Fruit fly (Drosophila melanogaster) whole organism, embryonic: ENCODE measurements around the gene dmrt11E.

Source experiments
- CG11398 ChIP-seq: fragments of 200-800 bp; sonication (Bioruptor generic); optimal IDR thresholded peaks from 2 replicates; lab custom pipeline; 2016; ENCODE audit warnings: missing biosample characterization, missing genetic modification characterization
- CG12744 ChIP-seq: fragments of 200-800 bp; sonication (Bioruptor generic); optimal IDR thresholded peaks from 2 replicates; lab custom pipeline; 2016; ENCODE audit warnings: missing biosample characterization, missing genetic modification characterization
- CG14667 ChIP-seq: fragments of 200-800 bp; sonication (Bioruptor generic); IDR thresholded peaks from 2 replicates; pipeline ENCODE4 v1.3.6; 2022; ENCODE audit warnings: missing biosample characterization, missing genetic modification characterization
- CG17328 ChIP-seq: fragments of 200-800 bp; sonication (Bioruptor generic); IDR thresholded peaks from 2 replicates; pipeline ENCODE4 v1.3.6; 2022; ENCODE audit warnings: missing biosample characterization, missing genetic modification characterization
- CG17385 ChIP-seq: fragments of 200-800 bp; sonication (Bioruptor generic); optimal IDR thresholded peaks from 3 replicates; lab custom pipeline; 2018; ENCODE audit warnings: missing biosample characterization, mild to moderate bottlenecking, missing genetic modification characterization
- CG18764 ChIP-seq: fragments of 200-800 bp; sonication (Bioruptor generic); optimal IDR thresholded peaks from 3 replicates; lab custom pipeline; 2016; ENCODE audit warnings: missing biosample characterization, missing genetic modification characterization
- CG2129 ChIP-seq: fragments of 200-800 bp; sonication (Bioruptor generic); IDR thresholded peaks from 2 replicates; pipeline ENCODE4 v1.3.6; 2022; ENCODE audit warnings: missing biosample characterization, missing genetic modification characterization; ENCODE audit not compliant: partially characterized antibody
- CG32532 ChIP-seq: fragments of 200-800 bp; sonication (Bioruptor generic); IDR thresholded peaks from 2 replicates; pipeline ENCODE4 v1.3.6; 2022; ENCODE audit warnings: missing biosample characterization, missing genetic modification characterization
- CG3281 ChIP-seq: fragments of 200-800 bp; sonication (Bioruptor generic); optimal IDR thresholded peaks from 3 replicates; lab custom pipeline; 2017; ENCODE audit warnings: missing biosample characterization, mild to moderate bottlenecking, missing genetic modification characterization
- CG34376 ChIP-seq: fragments of 200-800 bp; sonication (Bioruptor generic); optimal IDR thresholded peaks from 2 replicates; lab custom pipeline; 2018; ENCODE audit warnings: missing biosample characterization, mild to moderate bottlenecking, missing genetic modification characterization
- CG42726 ChIP-seq: fragments of 200-800 bp; sonication (Bioruptor generic); IDR thresholded peaks from 2 replicates; pipeline ENCODE4 v1.3.6; 2022; ENCODE audit warnings: missing biosample characterization, missing genetic modification characterization; ENCODE audit not compliant: partially characterized antibody
- CG4404 ChIP-seq: fragments of 200-800 bp; sonication (Bioruptor generic); IDR thresholded peaks from 2 replicates; pipeline ENCODE4 v1.3.6; 2022; ENCODE audit warnings: missing biosample characterization, missing genetic modification characterization
- CG6683 ChIP-seq: fragments of 200-800 bp; sonication (Bioruptor generic); optimal IDR thresholded peaks from 2 replicates; lab custom pipeline; 2017; ENCODE audit warnings: missing biosample characterization, mild to moderate bottlenecking, missing genetic modification characterization, missing genetic modification reagents
- CG7357 ChIP-seq: fragments of 200-800 bp; sonication (Bioruptor generic); IDR thresholded peaks from 3 replicates; pipeline ENCODE4 v1.3.6; 2022; ENCODE audit warnings: missing biosample characterization, missing genetic modification characterization
- CG8359 ChIP-seq: fragments of 200-800 bp; sonication (Bioruptor generic); optimal IDR thresholded peaks from 2 replicates; lab custom pipeline; 2017; ENCODE audit warnings: missing biosample characterization, mild to moderate bottlenecking, missing genetic modification characterization, borderline replicate concordance
- CG9437 ChIP-seq: fragments of 200-800 bp; sonication (Bioruptor generic); optimal IDR thresholded peaks from 2 replicates; lab custom pipeline; 2018; ENCODE audit warnings: missing biosample characterization, mild to moderate bottlenecking, missing genetic modification characterization
- CG9797 ChIP-seq: fragments of 200-800 bp; sonication (Bioruptor generic); optimal IDR thresholded peaks from 3 replicates; lab custom pipeline; 2018; ENCODE audit warnings: missing biosample characterization, mild to moderate bottlenecking, missing genetic modification characterization
- CoRest ChIP-seq: fragments of 200-800 bp; sonication (Bioruptor generic); optimal IDR thresholded peaks from 3 replicates; lab custom pipeline; 2018; ENCODE audit warnings: missing biosample characterization, mild to moderate bottlenecking, missing genetic modification characterization, moderate library complexity
- Dfd ChIP-seq, 2 experiments: fragments of >200 bp; optimal IDR thresholded peaks; 2 replicates each; lab custom pipeline; 2017; ENCODE audit warnings: missing biosample characterization in 2 of 2, missing genetic modification characterization in 2 of 2
- Dll ChIP-seq: fragments of 200-800 bp; sonication (Bioruptor generic); IDR thresholded peaks from 4 replicates; pipeline ENCODE4 v1.3.6; 2022; ENCODE audit warnings: missing biosample characterization, missing genetic modification characterization; ENCODE audit not compliant: partially characterized antibody
- Elba2 ChIP-seq: fragments of 200-800 bp; sonication (Bioruptor generic); optimal IDR thresholded peaks from 3 replicates; lab custom pipeline; 2016; ENCODE audit warnings: missing biosample characterization, missing genetic modification characterization
- Fer1 ChIP-seq: fragments of 200-800 bp; sonication (Bioruptor generic); optimal IDR thresholded peaks from 2 replicates; lab custom pipeline; 2017; ENCODE audit warnings: missing biosample characterization, mild to moderate bottlenecking, missing genetic modification characterization
- Hey ChIP-seq: fragments of 200-800 bp; sonication (Bioruptor generic); optimal IDR thresholded peaks from 3 replicates; lab custom pipeline; 2018; ENCODE audit warnings: missing biosample characterization, mild to moderate bottlenecking, missing genetic modification characterization
- Hr51 ChIP-seq, 2 experiments: fragments of 200-800 bp; sonication (Bioruptor generic); optimal IDR thresholded peaks; 2 replicates in 1 of 2; 3 replicates in 1 of 2; lab custom pipeline; 2016 to 2018; ENCODE audit warnings: missing biosample characterization in 2 of 2, missing genetic modification characterization in 2 of 2, mild to moderate bottlenecking in 1 of 2, moderate library complexity in 1 of 2
- Hr78 ChIP-seq, 2 experiments: fragments of 200-800 bp in 1 of 2; fragments of >200 bp in 1 of 2; sonication (Bioruptor generic) in 1 of 2; optimal IDR thresholded peaks; 2 replicates each; lab custom pipeline; 2017 to 2019; ENCODE audit warnings: missing biosample characterization in 2 of 2, missing genetic modification characterization in 2 of 2, mild to moderate bottlenecking in 1 of 2, moderate library complexity in 1 of 2
- NfI ChIP-seq: fragments of 200-800 bp; sonication (Bioruptor generic); optimal IDR thresholded peaks from 3 replicates; lab custom pipeline; 2018; ENCODE audit warnings: missing biosample characterization, mild to moderate bottlenecking, missing genetic modification characterization, moderate library complexity
- Taf1 ChIP-seq: fragments of 200-800 bp; sonication (Bioruptor generic); IDR thresholded peaks from 2 replicates; pipeline ENCODE4 v1.3.6; 2022; ENCODE audit warnings: missing biosample characterization, missing genetic modification characterization
- Xrp1 ChIP-seq: fragments of 200-800 bp; sonication (Bioruptor generic); IDR thresholded peaks from 2 replicates; pipeline ENCODE4 v1.3.6; 2022; ENCODE audit warnings: missing biosample characterization, missing genetic modification characterization
- ato ChIP-seq: fragments of 200-800 bp; sonication (Bioruptor generic); IDR thresholded peaks from 2 replicates; pipeline ENCODE4 v1.3.6; 2022; ENCODE audit warnings: missing biosample characterization, missing genetic modification characterization; ENCODE audit not compliant: partially characterized antibody
- cg ChIP-seq: fragments of 200-800 bp; sonication (Bioruptor generic); optimal IDR thresholded peaks from 3 replicates; lab custom pipeline; 2019; ENCODE audit warnings: missing biosample characterization, mild to moderate bottlenecking, missing genetic modification characterization, moderate library complexity
- dmrt11E ChIP-seq: fragments of 200-800 bp; sonication (Bioruptor generic); optimal IDR thresholded peaks from 3 replicates; lab custom pipeline; 2018; ENCODE audit warnings: missing biosample characterization, mild to moderate bottlenecking, missing genetic modification characterization, moderate library complexity
- emc ChIP-seq: fragments of 200-800 bp; sonication (Bioruptor generic); optimal IDR thresholded peaks from 2 replicates; lab custom pipeline; 2016; ENCODE audit warnings: missing biosample characterization, missing genetic modification characterization
- esg ChIP-seq: fragments of 200-800 bp; sonication (Bioruptor generic); conservative IDR thresholded peaks from 2 replicates; pipeline ENCODE4 v1.3.6; 2022; ENCODE audit warnings: missing biosample characterization, missing genetic modification characterization
- fd64A ChIP-seq: fragments of 200-800 bp; sonication (Bioruptor generic); optimal IDR thresholded peaks from 3 replicates; lab custom pipeline; 2018; ENCODE audit warnings: missing biosample characterization, mild to moderate bottlenecking, missing genetic modification characterization
- grau ChIP-seq: fragments of 200-800 bp; optimal IDR thresholded peaks from 3 replicates; lab custom pipeline; 2019; ENCODE audit warnings: missing biosample characterization, mild to moderate bottlenecking, missing genetic modification characterization, moderate library complexity
- ham ChIP-seq: fragments of 200-800 bp; sonication (Bioruptor generic); IDR thresholded peaks from 2 replicates; pipeline ENCODE4 v1.3.6; 2022; ENCODE audit warnings: missing biosample characterization, missing genetic modification characterization
- kah ChIP-seq: fragments of 200-800 bp; sonication (Bioruptor generic); optimal IDR thresholded peaks from 2 replicates; lab custom pipeline; 2018; ENCODE audit warnings: missing biosample characterization, mild to moderate bottlenecking, missing genetic modification characterization
- ken ChIP-seq: fragments of 200-800 bp; sonication (Bioruptor generic); IDR thresholded peaks from 3 replicates; pipeline ENCODE4 v1.3.6; 2022; ENCODE audit warnings: missing biosample characterization, missing genetic modification characterization
- klu ChIP-seq: fragments of 200-800 bp; sonication (Bioruptor generic); IDR thresholded peaks from 2 replicates; pipeline ENCODE4 v1.3.6; 2022; ENCODE audit warnings: missing biosample characterization, missing genetic modification characterization
- nom ChIP-seq: fragments of 200-800 bp; sonication (Bioruptor generic); optimal IDR thresholded peaks from 2 replicates; lab custom pipeline; 2017; ENCODE audit warnings: missing biosample characterization, missing genetic modification characterization, mild to moderate bottlenecking, moderate library complexity, missing genetic modification reagents
- otp ChIP-seq: fragments of 200-800 bp; sonication (Bioruptor generic); IDR thresholded peaks from 3 replicates; pipeline ENCODE4, ENCODE4 v1.3.6; 2022; ENCODE audit warnings: missing biosample characterization, missing genetic modification characterization
- phol ChIP-seq: fragments of 200-800 bp; sonication (Bioruptor generic); optimal IDR thresholded peaks from 3 replicates; lab custom pipeline; 2018; ENCODE audit warnings: missing biosample characterization, mild to moderate bottlenecking, missing genetic modification characterization, moderate library complexity
- pnt ChIP-seq: fragments of 200-800 bp; sonication (Bioruptor generic); optimal IDR thresholded peaks from 3 replicates; lab custom pipeline; 2016; ENCODE audit warnings: missing biosample characterization, missing genetic modification characterization
- psq ChIP-seq: fragments of 200-800 bp; sonication (Bioruptor generic); optimal IDR thresholded peaks from 2 replicates; lab custom pipeline; 2017; ENCODE audit warnings: missing biosample characterization, missing genetic modification characterization
- scrt ChIP-seq: fragments of 200-800 bp; sonication (Bioruptor generic); optimal IDR thresholded peaks from 2 replicates; lab custom pipeline; 2018; ENCODE audit warnings: missing biosample characterization, mild to moderate bottlenecking, missing genetic modification characterization, moderate library complexity
- sima ChIP-seq: fragments of 200-800 bp; sonication (Bioruptor generic); optimal IDR thresholded peaks from 2 replicates; lab custom pipeline; 2016; ENCODE audit warnings: missing biosample characterization, missing genetic modification characterization
- so ChIP-seq: fragments of 200-800 bp; sonication (Bioruptor generic); IDR thresholded peaks from 3 replicates; pipeline ENCODE4 v1.3.6; 2022; ENCODE audit warnings: missing biosample characterization, missing genetic modification characterization
- ttk ChIP-seq: fragments of 200-800 bp; sonication (Bioruptor generic); IDR thresholded peaks from 2 replicates; pipeline ENCODE4 v2.1.2; 2022; ENCODE audit warnings: missing biosample characterization, missing genetic modification characterization
- vvl ChIP-seq: fragments of 200-800 bp; sonication (Bioruptor generic); IDR thresholded peaks from 2 replicates; pipeline ENCODE4 v1.3.6; 2022; ENCODE audit warnings: missing biosample characterization, missing genetic modification characterization
- zf30C ChIP-seq: fragments of 200-800 bp; sonication (Bioruptor generic); optimal IDR thresholded peaks from 3 replicates; lab custom pipeline; 2018; ENCODE audit warnings: missing biosample characterization, mild to moderate bottlenecking, missing genetic modification characterization

dmrt11E gene

DNA sequence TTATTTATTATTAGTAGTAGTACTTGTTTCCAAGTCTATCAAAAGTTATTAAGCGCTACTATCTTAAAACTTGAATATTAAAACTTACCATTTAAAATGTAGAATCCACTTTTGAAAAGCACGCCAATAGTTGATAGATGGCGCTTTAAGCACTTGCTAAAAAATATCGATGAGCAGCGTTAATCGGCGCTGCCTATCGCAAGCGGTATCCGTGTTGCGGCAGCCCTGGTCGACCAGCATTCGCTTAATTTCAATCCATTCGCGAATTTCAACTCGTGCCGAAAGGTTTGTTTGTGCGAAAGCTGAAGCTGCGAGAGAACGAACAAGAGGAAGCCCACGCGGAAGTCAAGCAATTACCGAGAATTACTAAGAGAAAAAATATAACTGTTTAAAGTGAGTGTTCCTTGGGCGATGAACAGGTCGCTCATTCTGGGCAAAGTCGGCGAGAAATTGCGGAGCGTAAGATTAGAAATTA, 38.4 kb upstream of the dmrt11E start, which contains the start of gene Prx2 (continued):
- peak; percentile 6 for TF ChIP-seq NfI (GFP tag; lab: Kevin White, UChicago)
- TF ChIP-seq phol (tag; lab: Kevin White, UChicago) = peak; percentile 46
- TF ChIP-seq CG3281 (GFP tag; lab: Kevin White, UChicago) = no peak
- TF ChIP-seq otp (GFP tag; lab: Robert Waterston, UW) = no peak
- TF ChIP-seq vvl (GFP tag; lab: Robert Waterston, UW) = peak; percentile 42
- TF ChIP-seq CoRest (tag; lab: Kevin White, UChicago) = peak; percentile 38
- TF ChIP-seq klu = 0 out of 2 replicates have a peak, but pooled peaks have one; percentile 23
- no peak for TF ChIP-seq fd64A (GFP tag; lab: Kevin White, UChicago)
- TF ChIP-seq sima (GFP tag; lab: Kevin White, UChicago) = no peak
- TF ChIP-seq ttk (GFP tag; lab: Robert Waterston, UW) = no peak
- TF ChIP-seq esg (GFP tag; lab: Robert Waterston, UW) = no peak
- no peak for TF ChIP-seq ken
- TF ChIP-seq CG6683 (GFP tag; lab: Kevin White, UChicago) = no peak
- no peak for TF ChIP-seq cg (GFP tag; lab: Kevin White, UChicago)
- no peak for TF ChIP-seq kah
- peak; percentile 13 for TF ChIP-seq scrt (GFP tag; lab: Kevin White, UChicago)
- TF ChIP-seq CG18764 (GFP tag; lab: Kevin White, UChicago) = no peak
- TF ChIP-seq Hr51 (GFP tag; optimal IDR thresholded peaks at IDR 0.05; lab: Kevin White, UChicago) = no peak
- TF ChIP-seq CG8359 (GFP tag; lab: Kevin White, UChicago) = no peak
- no peak for TF ChIP-seq Taf1 (GFP tag; lab: Robert Waterston, UW)
- TF ChIP-seq CG32532 = peak; percentile 46
- no peak for TF ChIP-seq dmrt11E (tag; lab: Kevin White, UChicago)
- peak; percentile 75 for TF ChIP-seq Dll
- no peak for TF ChIP-seq Hey (tag; lab: Kevin White, UChicago)
- peak; percentile 86 for TF ChIP-seq CG42726 (GFP tag; lab: Robert Waterston, UW)
- TF ChIP-seq nom (GFP tag; lab: Kevin White, UChicago) = peak; percentile 73
- peak; percentile 58 for TF ChIP-seq CG34376 (GFP tag; lab: Kevin White, UChicago)
- TF ChIP-seq zf30C (GFP tag; lab: Kevin White, UChicago) = no peak
- no peak for TF ChIP-seq pnt (GFP tag; lab: Kevin White, UChicago)
- no peak for TF ChIP-seq Hr78 (GFP tag; optimal IDR thresholded peaks at IDR 0.05; lab: Kevin White, UChicago)
- TF ChIP-seq Xrp1 (GFP tag; lab: Robert Waterston, UW) = no peak
- no peak for TF ChIP-seq ham (GFP tag; lab: Robert Waterston, UW)
- no peak for TF ChIP-seq CG14667 (GFP tag; lab: Robert Waterston, UW)
- peak; percentile 47; the same call in 1 of the 2 replicates for TF ChIP-seq ato (GFP tag; lab: Robert Waterston, UW)
- TF ChIP-seq Fer1 = peak; percentile 8
- TF ChIP-seq psq (GFP tag; lab: Kevin White, UChicago) = no peak
- TF ChIP-seq so (GFP tag; lab: Robert Waterston, UW) = no peak
- peak; percentile 11 for TF ChIP-seq grau (tag; lab: Kevin White, UChicago)
- TF ChIP-seq CG7357 (GFP tag; lab: Robert Waterston, UW) = no peak
- TF ChIP-seq Elba2 (GFP tag; lab: Kevin White, UChicago) = no peak
- no peak for TF ChIP-seq CG12744 (GFP tag; lab: Kevin White, UChicago)
- TF ChIP-seq CG2129 (GFP tag; lab: Robert Waterston, UW) = peak; percentile 29; the same call in 1 of the 2 replicates
- TF ChIP-seq CG17385 (GFP tag; lab: Kevin White, UChicago) = peak; percentile 25
- no peak for TF ChIP-seq Dfd (GFP tag; optimal IDR thresholded peaks at IDR 0.05; lab: Kevin White, UChicago)
- no peak for TF ChIP-seq emc
- peak; percentile 46 for TF ChIP-seq CG9797 (GFP tag; lab: Kevin White, UChicago)
- TF ChIP-seq CG4404 (GFP tag; lab: Robert Waterston, UW) = no peak
- no peak for TF ChIP-seq CG9437
- TF ChIP-seq CG17328 (GFP tag; lab: Robert Waterston, UW) = no peak
- no peak for TF ChIP-seq CG11398 (GFP tag; lab: Kevin White, UChicago)
